Worm (Caenorhabditis elegans) whole organism, late embryonic: ENCODE measurements around the gene dmsr-3.

Experiments
- C08G9.2 ChIP-seq: sonication (generic microtip); optimal IDR thresholded peaks from 2 replicates; lab custom pipeline; 2016; ENCODE audit warnings: mild to moderate bottlenecking, missing genetic modification characterization, moderate library complexity, missing compliant biosample characterization
- K09A11.1 ChIP-seq: sonication (generic microtip); optimal IDR thresholded peaks from 2 replicates; lab custom pipeline; 2017; ENCODE audit warnings: antibody characterized with exemption, mild to moderate bottlenecking, missing genetic modification characterization, missing compliant biosample characterization; ENCODE audit not compliant: insufficient read depth
- T23F11.4 ChIP-seq: fragments of 200-800 bp; sonication (Bioruptor generic); optimal IDR thresholded peaks from 2 replicates; lab custom pipeline; 2018; ENCODE audit warnings: mild to moderate bottlenecking, missing genetic modification characterization, missing compliant biosample characterization
- Y22D7AL.16 ChIP-seq: sonication (generic microtip); optimal IDR thresholded peaks from 2 replicates; lab custom pipeline; 2016; ENCODE audit warnings: missing genetic modification characterization, missing compliant biosample characterization
- ahr-1 ChIP-seq: sonication (generic microtip); optimal IDR thresholded peaks from 2 replicates; lab custom pipeline; 2016; ENCODE audit warnings: missing genetic modification characterization, missing compliant biosample characterization
- ama-1 ChIP-seq: fragments of 150-350 bp; optimal IDR thresholded peaks from 2 replicates; lab custom pipeline; 2014
- ceh-14 ChIP-seq: sonication (generic microtip); optimal IDR thresholded peaks from 2 replicates; lab custom pipeline; 2016; ENCODE audit warnings: missing genotype, missing genetic modification characterization, missing compliant biosample characterization
- ceh-22 ChIP-seq: sonication (generic microtip); optimal IDR thresholded peaks from 2 replicates; lab custom pipeline; 2017; ENCODE audit warnings: missing biosample characterization, missing genetic modification characterization
- ceh-24 ChIP-seq: sonication (generic microtip); optimal IDR thresholded peaks from 2 replicates; lab custom pipeline; 2016; ENCODE audit warnings: mild to moderate bottlenecking, missing genetic modification characterization, missing compliant biosample characterization
- ceh-30 ChIP-seq: fragments of 150-350 bp; optimal IDR thresholded peaks from 2 replicates; lab custom pipeline; 2014; ENCODE audit warnings: missing biosample characterization, missing genetic modification characterization
- ceh-45 ChIP-seq: fragments of 200-800 bp; sonication (Bioruptor generic); IDR thresholded peaks from 2 replicates; pipeline ENCODE4 v1.3.6; 2022; ENCODE audit warnings: missing genetic modification reagents, missing genetic modification characterization, missing compliant biosample characterization
- ceh-48 ChIP-seq: sonication (generic microtip); optimal IDR thresholded peaks from 2 replicates; lab custom pipeline; 2016; ENCODE audit warnings: missing genetic modification characterization, inconsistent platforms, missing compliant biosample characterization
- ceh-6 ChIP-seq: fragments of 200-800 bp; sonication (Bioruptor generic); optimal IDR thresholded peaks from 2 replicates; lab custom pipeline; 2018; ENCODE audit warnings: mild to moderate bottlenecking, missing genetic modification characterization, missing compliant biosample characterization
- ceh-9 ChIP-seq: sonication (generic microtip); optimal IDR thresholded peaks from 2 replicates; lab custom pipeline; 2016; ENCODE audit warnings: mild to moderate bottlenecking, missing genetic modification characterization, inconsistent platforms, missing compliant biosample characterization
- dmd-4 ChIP-seq: sonication (generic microtip); optimal IDR thresholded peaks from 2 replicates; lab custom pipeline; 2016; ENCODE audit warnings: borderline replicate concordance, missing genetic modification characterization, missing compliant biosample characterization
- dve-1 ChIP-seq: sonication (generic microtip); optimal IDR thresholded peaks from 2 replicates; lab custom pipeline; 2017; ENCODE audit warnings: antibody characterized with exemption, mild to moderate bottlenecking, missing genetic modification characterization, missing compliant biosample characterization
- elt-2 ChIP-seq: sonication (generic microtip); optimal IDR thresholded peaks from 2 replicates; lab custom pipeline; 2016; ENCODE audit warnings: missing genetic modification reagents, missing genetic modification characterization, missing compliant biosample characterization
- ets-4 ChIP-seq: sonication (generic microtip); optimal IDR thresholded peaks from 2 replicates; lab custom pipeline; 2016; ENCODE audit warnings: missing genetic modification characterization, missing compliant biosample characterization
- fax-1 ChIP-seq: sonication (generic microtip); optimal IDR thresholded peaks from 2 replicates; lab custom pipeline; 2016; ENCODE audit warnings: missing genotype, missing genetic modification characterization, missing compliant biosample characterization
- gmeb-2 ChIP-seq: sonication (generic microtip); optimal IDR thresholded peaks from 2 replicates; lab custom pipeline; 2016; ENCODE audit warnings: missing genetic modification characterization, inconsistent platforms, missing compliant biosample characterization
- hlh-13 ChIP-seq: fragments of 200-800 bp; sonication (Bioruptor generic); optimal IDR thresholded peaks from 2 replicates; lab custom pipeline; 2018; ENCODE audit warnings: mild to moderate bottlenecking, missing genetic modification characterization, missing compliant biosample characterization
- hlh-15 ChIP-seq: sonication (generic microtip); optimal IDR thresholded peaks from 2 replicates; lab custom pipeline; 2016; ENCODE audit warnings: missing genetic modification characterization, missing compliant biosample characterization
- hlh-30 ChIP-seq: sonication (generic microtip); optimal IDR thresholded peaks from 2 replicates; lab custom pipeline; 2017; ENCODE audit warnings: antibody characterized with exemption, missing genetic modification characterization, missing compliant biosample characterization; ENCODE audit not compliant: insufficient read depth
- hlh-8 ChIP-seq: sonication (generic microtip); optimal IDR thresholded peaks from 2 replicates; lab custom pipeline; 2016; ENCODE audit warnings: missing genotype, missing genetic modification characterization, missing compliant biosample characterization
- madf-2 ChIP-seq: sonication (generic microtip); optimal IDR thresholded peaks from 2 replicates; lab custom pipeline; 2017; ENCODE audit warnings: missing genetic modification characterization, missing compliant biosample characterization
- nfya-1 ChIP-seq: sonication (generic microtip); optimal IDR thresholded peaks from 2 replicates; lab custom pipeline; 2017; ENCODE audit warnings: missing genetic modification characterization, mild to moderate bottlenecking, missing compliant biosample characterization, antibody characterized with exemption, moderate library complexity
- nhr-11 ChIP-seq: fragments of 150-350 bp; optimal IDR thresholded peaks from 2 replicates; lab custom pipeline; 2014; ENCODE audit warnings: missing biosample characterization, missing genetic modification characterization
- nhr-232 ChIP-seq: sonication (generic microtip); optimal IDR thresholded peaks from 2 replicates; lab custom pipeline; 2016; ENCODE audit warnings: missing genetic modification characterization, missing compliant biosample characterization
- odd-2 ChIP-seq: sonication (generic microtip); optimal IDR thresholded peaks from 2 replicates; lab custom pipeline; 2017; ENCODE audit warnings: antibody characterized with exemption, mild to moderate bottlenecking, missing genetic modification characterization, missing compliant biosample characterization
- pat-9 ChIP-seq: fragments of 200-800 bp; sonication (Bioruptor generic); optimal IDR thresholded peaks from 2 replicates; lab custom pipeline; 2018; ENCODE audit warnings: mild to moderate bottlenecking, missing genetic modification characterization, moderate library complexity, missing compliant biosample characterization
- pax-1 ChIP-seq: fragments of 150-350 bp; optimal IDR thresholded peaks from 2 replicates; lab custom pipeline; 2014; ENCODE audit warnings: missing biosample characterization, missing genetic modification characterization
- pha-2 ChIP-seq: sonication (generic microtip); optimal IDR thresholded peaks from 2 replicates; lab custom pipeline; 2017; ENCODE audit warnings: mild to moderate bottlenecking, missing genetic modification characterization, missing compliant biosample characterization
- pha-4 ChIP-seq: fragments of 150-350 bp; optimal IDR thresholded peaks from 2 replicates; lab custom pipeline; 2018; ENCODE audit warnings: missing biosample characterization, missing genetic modification reagents, missing genetic modification characterization
- pqm-1 ChIP-seq: sonication (generic microtip); optimal IDR thresholded peaks from 2 replicates; lab custom pipeline; 2016; ENCODE audit warnings: missing genetic modification characterization, missing compliant biosample characterization
- pros-1 ChIP-seq: fragments of 150-350 bp; optimal IDR thresholded peaks from 2 replicates; lab custom pipeline; 2014; ENCODE audit warnings: missing biosample characterization, missing genetic modification reagents, missing genetic modification characterization
- rnt-1 ChIP-seq: sonication (generic microtip); optimal IDR thresholded peaks from 2 replicates; lab custom pipeline; 2016; ENCODE audit warnings: missing genetic modification characterization, missing compliant biosample characterization
- sdc-2 ChIP-seq: sonication (generic microtip); optimal IDR thresholded peaks from 2 replicates; lab custom pipeline; 2016; ENCODE audit warnings: missing genotype, missing genetic modification characterization, missing compliant biosample characterization
- sox-2 ChIP-seq: fragments of 200-800 bp; sonication (Bioruptor generic); IDR thresholded peaks from 2 replicates; pipeline ENCODE4 v1.3.6; 2022; ENCODE audit warnings: missing genetic modification reagents, missing genetic modification characterization, missing compliant biosample characterization
- sox-4 ChIP-seq: sonication (generic microtip); optimal IDR thresholded peaks from 2 replicates; lab custom pipeline; 2017; ENCODE audit warnings: mild to moderate bottlenecking, missing genetic modification characterization, inconsistent platforms, missing compliant biosample characterization
- tbx-7 ChIP-seq: sonication (generic microtip); optimal IDR thresholded peaks from 2 replicates; lab custom pipeline; 2016; ENCODE audit warnings: missing genotype, missing genetic modification characterization, missing compliant biosample characterization
- ttx-3 ChIP-seq: sonication (generic microtip); optimal IDR thresholded peaks from 2 replicates; lab custom pipeline; 2016; ENCODE audit warnings: missing genetic modification reagents, missing genetic modification characterization, missing compliant biosample characterization
- unc-3 ChIP-seq, 2 experiments: fragments of 200-800 bp in 1 of 2; sonication (Bioruptor generic) in 1 of 2; sonication (generic microtip) in 1 of 2; conservative IDR thresholded peaks in 1 of 2; optimal IDR thresholded peaks in 1 of 2; 2 replicates each; pipeline versions ENCODE4 v1.3.6 to Lab custom; 2016 to 2022; ENCODE audit warnings: missing compliant biosample characterization in 2 of 2, missing genetic modification characterization in 2 of 2, missing genetic modification reagents in 1 of 2
- unc-55 ChIP-seq: sonication (generic microtip); optimal IDR thresholded peaks from 2 replicates; lab custom pipeline; 2017; ENCODE audit warnings: missing biosample characterization, missing genetic modification reagents, missing genetic modification characterization
- zip-5 ChIP-seq: sonication (generic microtip); optimal IDR thresholded peaks from 2 replicates; lab custom pipeline; 2016; ENCODE audit warnings: missing genetic modification characterization, missing compliant biosample characterization
- ztf-16 ChIP-seq: sonication (generic microtip); optimal IDR thresholded peaks from 2 replicates; lab custom pipeline; 2017; ENCODE audit warnings: missing genetic modification characterization, missing compliant biosample characterization

Gene dmsr-3

ce11 chrII:13297935-13298334, 58.1 kb downstream of the dmsr-3 start:
- TF ChIP-seq tbx-7 (tag; lab: Kevin White, UChicago) (no peak), nhr-232 (tag; lab: Kevin White, UChicago) (no peak), unc-55 (no peak), T23F11.4 (GFP tag; lab: Kevin White, UChicago) (no peak), elt-2 (no peak), nhr-11 (tag; lab: Kevin White, UChicago) (no peak), K09A11.1 (tag; lab: Kevin White, UChicago) (no peak), dmd-4 (tag; lab: Kevin White, UChicago) (no peak), ahr-1 (tag; lab: Kevin White, UChicago) (no peak), nfya-1 (tag; lab: Kevin White, UChicago) (no peak), pax-1 (tag; lab: Kevin White, UChicago) (no peak), ceh-22 (tag; lab: Kevin White, UChicago) (no peak), pat-9 (tag; lab: Kevin White, UChicago) (no peak), ama-1 (no peak), pqm-1 (no peak), ttx-3 (tag; lab: Kevin White, UChicago) (no peak), ceh-9 (tag; lab: Kevin White, UChicago) (no peak), ets-4 (tag; lab: Kevin White, UChicago) (no peak), C08G9.2 (tag; lab: Kevin White, UChicago) (no peak), zip-5 (tag; lab: Kevin White, UChicago) (no peak)

- TF ChIP-seq odd-2 (tag; lab: Kevin White, UChicago) (no peak), ceh-6 (GFP tag; lab: Kevin White, UChicago) (no peak), unc-3 (GFP tag; conservative IDR thresholded peaks at IDR 0.05; lab: Robert Waterston, UW) (no peak), unc-3 (tag; optimal IDR thresholded peaks at IDR 0.05; lab: Kevin White, UChicago) (no peak), ceh-14 (tag; lab: Kevin White, UChicago) (no peak), sox-4 (tag; lab: Kevin White, UChicago) (no peak), nhr-11 (tag; lab: Kevin White, UChicago) (no peak), sdc-2 (tag; lab: Kevin White, UChicago) (no peak), ztf-16 (tag; lab: Kevin White, UChicago) (no peak), dve-1 (tag; lab: Kevin White, UChicago) (no peak), ceh-48 (tag; lab: Kevin White, UChicago) (no peak), ceh-9 (tag; lab: Kevin White, UChicago) (no peak), Y22D7AL.16 (tag; lab: Kevin White, UChicago) (no peak), pha-2 (tag; lab: Kevin White, UChicago) (no peak), hlh-30 (no peak), elt-2 (no peak), ceh-24 (tag; lab: Kevin White, UChicago) (no peak)
Observed at ce11 chrII:13297283-13297682, 58.7 kb downstream of the dmsr-3 start.

- TF ChIP-seq sox-4 (tag; lab: Kevin White, UChicago) (no peak), ceh-6 (GFP tag; lab: Kevin White, UChicago) (no peak), pha-2 (tag; lab: Kevin White, UChicago) (no peak), hlh-8 (tag; lab: Kevin White, UChicago) (no peak), zip-5 (tag; lab: Kevin White, UChicago) (no peak), hlh-30 (no peak), rnt-1 (tag; lab: Kevin White, UChicago) (no peak)
Observed at ce11 chrII:13293502-13293901, 62.5 kb downstream of the dmsr-3 start.

- TF ChIP-seq T23F11.4 (GFP tag; lab: Kevin White, UChicago) (no peak), ceh-30 (tag; lab: Kevin White, UChicago) (no peak), ceh-14 (tag; lab: Kevin White, UChicago) (no peak), madf-2 (tag; lab: Kevin White, UChicago) (no peak), hlh-15 (tag; lab: Kevin White, UChicago) (no peak), ceh-45 (no peak), unc-3 (GFP tag; conservative IDR thresholded peaks at IDR 0.05; lab: Robert Waterston, UW) (no peak), unc-3 (tag; optimal IDR thresholded peaks at IDR 0.05; lab: Kevin White, UChicago) (no peak), ama-1 (no peak), hlh-13 (GFP tag; lab: Kevin White, UChicago) (no peak), sox-2 (GFP tag; lab: Robert Waterston, UW) (no peak), pha-4 (tag; lab: Kevin White, UChicago) (no peak), ceh-24 (tag; lab: Kevin White, UChicago) (no peak), gmeb-2 (tag; lab: Kevin White, UChicago) (no peak), fax-1 (tag; lab: Kevin White, UChicago) (no peak), zip-5 (tag; lab: Kevin White, UChicago) (no peak), pros-1 (tag; lab: Kevin White, UChicago) (no peak)
Observed at ce11 chrII:13292913-13293312, 63.1 kb downstream of the dmsr-3 start.
